Worm (Caenorhabditis elegans) whole organism, L2 larva: Measurements from ENCODE around the gene smr-1.

Source experiments
- C34F6.9 ChIP-seq: fragments of 150-350 bp; optimal IDR thresholded peaks from 2 replicates; lab custom pipeline; 2014; ENCODE audit warnings: missing biosample characterization, missing genetic modification characterization
- F13H6.1 ChIP-seq: sonication (generic microtip); optimal IDR thresholded peaks from 2 replicates; lab custom pipeline; 2016; ENCODE audit warnings: missing genetic modification characterization, missing compliant biosample characterization
- R02D3.7 ChIP-seq: fragments of 150-350 bp; optimal IDR thresholded peaks from 2 replicates; lab custom pipeline; 2014; ENCODE audit warnings: missing biosample characterization, missing genetic modification characterization
- Y55F3AM.14 ChIP-seq: fragments of 200-800 bp; sonication (Bioruptor generic); optimal IDR thresholded peaks from 2 replicates; lab custom pipeline; 2018; ENCODE audit warnings: mild to moderate bottlenecking, missing genetic modification characterization, missing compliant biosample characterization
- ZK546.5 ChIP-seq: sonication (generic microtip); optimal IDR thresholded peaks from 2 replicates; lab custom pipeline; 2017; ENCODE audit warnings: missing biosample characterization, missing genetic modification characterization
- alr-1 ChIP-seq: fragments of 150-350 bp; optimal IDR thresholded peaks from 2 replicates; lab custom pipeline; 2014; ENCODE audit warnings: missing biosample characterization, missing genetic modification characterization
- aly-2 ChIP-seq: fragments of 150-350 bp; optimal IDR thresholded peaks from 2 replicates; lab custom pipeline; 2014; ENCODE audit warnings: missing biosample characterization, missing genetic modification characterization
- ama-1 ChIP-seq: fragments of 150-350 bp; optimal IDR thresholded peaks from 2 replicates; lab custom pipeline; 2018; ENCODE audit warnings: inconsistent platforms
- blmp-1 ChIP-seq: sonication (generic microtip); optimal IDR thresholded peaks from 2 replicates; lab custom pipeline; 2017; ENCODE audit warnings: missing genetic modification characterization, mild to moderate bottlenecking, missing compliant biosample characterization, antibody characterized with exemption, moderate library complexity; ENCODE audit not compliant: insufficient read depth
- ceh-16 ChIP-seq: fragments of 150-350 bp; optimal IDR thresholded peaks from 2 replicates; lab custom pipeline; 2014; ENCODE audit warnings: missing biosample characterization, missing genetic modification characterization
- ceh-82 ChIP-seq: fragments of 150-350 bp; optimal IDR thresholded peaks from 2 replicates; lab custom pipeline; 2014; ENCODE audit warnings: missing biosample characterization, missing genetic modification characterization
- crh-2 ChIP-seq: sonication (generic microtip); optimal IDR thresholded peaks from 2 replicates; lab custom pipeline; 2017; ENCODE audit warnings: missing biosample characterization, missing genetic modification characterization
- dmd-4 ChIP-seq: sonication (generic microtip); optimal IDR thresholded peaks from 2 replicates; lab custom pipeline; 2017; ENCODE audit warnings: missing biosample characterization, missing genetic modification characterization
- egl-27 ChIP-seq: sonication (generic microtip); optimal IDR thresholded peaks from 3 replicates; lab custom pipeline; 2017; ENCODE audit warnings: missing biosample characterization, missing genetic modification reagents, missing genetic modification characterization
- elt-1 ChIP-seq: fragments of 150-350 bp; optimal IDR thresholded peaks from 2 replicates; lab custom pipeline; 2014; ENCODE audit warnings: missing biosample characterization, missing genetic modification characterization
- elt-3 ChIP-seq: sonication (generic microtip); optimal IDR thresholded peaks from 2 replicates; lab custom pipeline; 2017; ENCODE audit warnings: missing biosample characterization, missing genetic modification characterization
- fos-1 ChIP-seq: fragments of 150-350 bp; optimal IDR thresholded peaks from 2 replicates; lab custom pipeline; 2014; ENCODE audit warnings: missing biosample characterization, missing genetic modification characterization
- gmeb-1 ChIP-seq: fragments of 150-350 bp; optimal IDR thresholded peaks from 2 replicates; lab custom pipeline; 2014; ENCODE audit warnings: missing biosample characterization, missing genetic modification characterization
- lin-11 ChIP-seq: fragments of 150-350 bp; sonication (generic microtip); optimal IDR thresholded peaks from 2 replicates; lab custom pipeline; 2014; ENCODE audit warnings: missing biosample characterization, missing genetic modification characterization, inconsistent platforms, mixed read lengths
- lin-13 ChIP-seq: fragments of 150-350 bp; optimal IDR thresholded peaks from 2 replicates; lab custom pipeline; 2014; ENCODE audit warnings: missing biosample characterization, missing genetic modification reagents, missing genetic modification characterization
- lin-39 ChIP-seq: fragments of 150-350 bp; optimal IDR thresholded peaks from 2 replicates; lab custom pipeline; 2014; ENCODE audit warnings: missing biosample characterization, missing genetic modification reagents, missing genetic modification characterization
- lsy-2 ChIP-seq, 2 experiments: fragments of 150-350 bp in 1 of 2; sonication (generic microtip) in 1 of 2; optimal IDR thresholded peaks; 2 replicates each; lab custom pipeline; 2014 to 2017; ENCODE audit warnings: missing biosample characterization in 2 of 2, missing genetic modification characterization in 2 of 2
- mab-5 ChIP-seq: fragments of 150-350 bp; optimal IDR thresholded peaks from 2 replicates; lab custom pipeline; 2014; ENCODE audit warnings: missing biosample characterization, missing genetic modification characterization
- mbf-1 ChIP-seq: sonication (generic microtip); optimal IDR thresholded peaks from 2 replicates; lab custom pipeline; 2017; ENCODE audit warnings: missing biosample characterization, missing genetic modification characterization
- mdl-1 ChIP-seq, 2 experiments: fragments of 150-350 bp in 1 of 2; sonication (generic microtip) in 1 of 2; optimal IDR thresholded peaks; 2 replicates each; lab custom pipeline; 2017; ENCODE audit warnings: missing biosample characterization in 2 of 2, missing genetic modification characterization in 2 of 2
- nhr-10 ChIP-seq: sonication (generic microtip); optimal IDR thresholded peaks from 2 replicates; lab custom pipeline; 2017; ENCODE audit warnings: missing biosample characterization, missing genetic modification characterization
- nhr-11 ChIP-seq: fragments of 150-350 bp; optimal IDR thresholded peaks from 2 replicates; lab custom pipeline; 2014; ENCODE audit warnings: missing biosample characterization, missing genetic modification characterization
- nhr-12 ChIP-seq: fragments of 150-350 bp; optimal IDR thresholded peaks from 2 replicates; lab custom pipeline; 2014; ENCODE audit warnings: missing biosample characterization, missing genetic modification characterization
- nhr-129 ChIP-seq: fragments of 150-350 bp; optimal IDR thresholded peaks from 2 replicates; lab custom pipeline; 2014; ENCODE audit warnings: missing biosample characterization, missing genetic modification characterization
- nhr-21 ChIP-seq: fragments of 150-350 bp; optimal IDR thresholded peaks from 2 replicates; lab custom pipeline; 2014; ENCODE audit warnings: missing biosample characterization, missing genetic modification characterization
- nhr-23 ChIP-seq: fragments of 150-350 bp; optimal IDR thresholded peaks from 2 replicates; lab custom pipeline; 2014; ENCODE audit warnings: missing biosample characterization, missing genetic modification reagents, missing genetic modification characterization
- nhr-237 ChIP-seq: fragments of 150-350 bp; optimal IDR thresholded peaks from 2 replicates; lab custom pipeline; 2014; ENCODE audit warnings: missing biosample characterization, missing genetic modification characterization
- nhr-25 ChIP-seq: fragments of 150-350 bp; sonication (generic microtip); optimal IDR thresholded peaks from 3 replicates; lab custom pipeline; 2014; ENCODE audit warnings: missing biosample characterization, missing genetic modification characterization
- nhr-6 ChIP-seq: fragments of 150-350 bp; optimal IDR thresholded peaks from 2 replicates; lab custom pipeline; 2014; ENCODE audit warnings: missing biosample characterization, missing genetic modification characterization
- nhr-77 ChIP-seq: fragments of 150-350 bp; optimal IDR thresholded peaks from 2 replicates; lab custom pipeline; 2014; ENCODE audit warnings: missing biosample characterization, missing genetic modification characterization
- peb-1 ChIP-seq: fragments of 150-350 bp; optimal IDR thresholded peaks from 2 replicates; lab custom pipeline; 2014; ENCODE audit warnings: missing biosample characterization, missing genetic modification characterization
- sem-4 ChIP-seq: fragments of 150-350 bp; optimal IDR thresholded peaks from 2 replicates; lab custom pipeline; 2014; ENCODE audit warnings: missing biosample characterization, missing genetic modification reagents, missing genetic modification characterization
- skn-1 ChIP-seq: sonication (generic microtip); optimal IDR thresholded peaks from 2 replicates; lab custom pipeline; 2017; ENCODE audit warnings: missing biosample characterization, missing genetic modification characterization
- sma-3 ChIP-seq: sonication (generic microtip); optimal IDR thresholded peaks from 2 replicates; lab custom pipeline; 2016; ENCODE audit warnings: missing genetic modification reagents, missing genetic modification characterization, missing compliant biosample characterization
- sma-9 ChIP-seq, 2 experiments: fragments of 150-350 bp in 1 of 2; sonication (generic microtip) in 1 of 2; optimal IDR thresholded peaks; 2 replicates each; lab custom pipeline; 2014 to 2016; ENCODE audit warnings: missing genetic modification characterization in 2 of 2, mild to moderate bottlenecking in 1 of 2, missing biosample characterization in 1 of 2, missing compliant biosample characterization in 1 of 2, missing genetic modification reagents in 1 of 2, moderate library complexity in 1 of 2
- snpc-4 ChIP-seq: fragments of 150-350 bp; optimal IDR thresholded peaks from 2 replicates; lab custom pipeline; 2014; ENCODE audit warnings: missing biosample characterization, missing genetic modification characterization
- unc-39 ChIP-seq: fragments of 150-350 bp; optimal IDR thresholded peaks from 2 replicates; lab custom pipeline; 2014; ENCODE audit warnings: missing biosample characterization, missing genetic modification characterization
- unc-55 ChIP-seq: fragments of 150-350 bp; sonication (generic microtip); optimal IDR thresholded peaks from 3 replicates; lab custom pipeline; 2014; ENCODE audit warnings: missing biosample characterization, missing genetic modification reagents, missing genetic modification characterization
- unc-62 ChIP-seq: fragments of 150-350 bp; optimal IDR thresholded peaks from 2 replicates; lab custom pipeline; 2014; ENCODE audit warnings: missing biosample characterization, missing genetic modification reagents, missing genetic modification characterization
- zag-1 ChIP-seq: fragments of 150-350 bp; optimal IDR thresholded peaks from 2 replicates; lab custom pipeline; 2014; ENCODE audit warnings: missing biosample characterization, missing genetic modification characterization
- ztf-1 ChIP-seq: fragments of 200-800 bp; sonication (Bioruptor generic); conservative IDR thresholded peaks from 2 replicates; pipeline ENCODE4 v1.3.6; 2022; ENCODE audit warnings: missing genetic modification characterization, missing compliant biosample characterization
- ztf-11 ChIP-seq: sonication (generic microtip); optimal IDR thresholded peaks from 2 replicates; lab custom pipeline; 2017; ENCODE audit warnings: missing biosample characterization, missing genetic modification characterization
- ztf-4 ChIP-seq: fragments of 150-350 bp; optimal IDR thresholded peaks from 2 replicates; lab custom pipeline; 2014; ENCODE audit warnings: missing biosample characterization, missing genetic modification characterization

Gene smr-1

DNA sequence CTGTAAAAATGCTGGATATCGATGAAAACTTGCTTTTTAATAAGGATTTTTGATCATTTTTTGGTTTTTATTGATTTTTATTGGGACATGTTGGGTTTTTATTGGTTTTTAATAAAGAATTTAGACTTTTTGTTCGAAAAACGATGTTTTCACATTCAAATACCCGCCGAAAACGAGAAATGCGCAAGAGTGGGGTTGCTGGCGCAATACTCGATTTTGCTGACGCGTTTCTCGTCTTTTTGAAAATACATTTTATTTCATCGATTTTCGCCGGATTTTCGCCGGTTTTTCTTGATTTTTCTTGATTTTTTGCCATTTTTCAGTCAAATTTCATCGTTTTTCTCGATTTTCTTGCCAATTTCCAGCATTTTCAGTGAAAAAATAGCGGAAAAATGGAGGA, at the start of gene smr-1:
TSS of gene smr-1 (plus strand) at position 375 of the 400 bp plus-strand sequence.
- TF ChIP-seq nhr-23 (tag; lab: Kevin White, UChicago) (no peak), nhr-11 (tag; lab: Kevin White, UChicago) (no peak), egl-27 (tag; lab: Kevin White, UChicago) (peak; percentile 78), gmeb-1 (tag; lab: Kevin White, UChicago) (peak; percentile 98), dmd-4 (tag; lab: Kevin White, UChicago) (no peak), zag-1 (tag; lab: Kevin White, UChicago) (peak; percentile 28), nhr-25 (tag; lab: Kevin White, UChicago) (peak; percentile 84), ama-1 (lab: Kevin White, UChicago) (peak; percentile 72), sma-9 (GFP tag; optimal IDR thresholded peaks at IDR 0.05; lab: Kevin White, UChicago) (peak; percentile 87), sma-9 (tag; optimal IDR thresholded peaks at IDR 0.05; lab: Kevin White, UChicago) (no peak), R02D3.7 (peak; percentile 53), lin-39 (no peak), nhr-10 (tag; lab: Kevin White, UChicago) (no peak), nhr-237 (tag; lab: Kevin White, UChicago) (peak; percentile 25), F13H6.1 (tag; lab: Kevin White, UChicago) (peak; percentile 80), ztf-11 (tag; lab: Kevin White, UChicago) (no peak), elt-3 (no peak), nhr-21 (tag; lab: Kevin White, UChicago) (peak; percentile 58), peb-1 (tag; lab: Kevin White, UChicago) (no peak), elt-1 (tag; lab: Kevin White, UChicago) (no peak), unc-62 (GFP tag; lab: Kevin White, UChicago) (no peak), unc-39 (tag; lab: Kevin White, UChicago) (no peak), mbf-1 (tag; lab: Kevin White, UChicago) (no peak), ztf-1 (GFP tag; lab: Robert Waterston, UW) (no peak), nhr-77 (tag; lab: Kevin White, UChicago) (peak; percentile 52), unc-55 (peak; percentile 87), Y55F3AM.14 (GFP tag; lab: Kevin White, UChicago) (no peak), nhr-129 (peak; percentile 78), ceh-16 (no peak), snpc-4 (tag; lab: Kevin White, UChicago) (peak; percentile 49), nhr-6 (tag; lab: Kevin White, UChicago) (peak; percentile 54), mdl-1 (tag; optimal IDR thresholded peaks at IDR 0.05; lab: Kevin White, UChicago) (peak in 1 of 2 experiments; percentile 45), alr-1 (no peak), sem-4 (tag; lab: Kevin White, UChicago) (peak; percentile 49), sma-3 (GFP tag; lab: Kevin White, UChicago) (peak; percentile 78), lin-11 (tag; lab: Kevin White, UChicago) (peak; percentile 45), skn-1 (tag; lab: Kevin White, UChicago) (no peak), blmp-1 (tag; lab: Kevin White, UChicago) (peak; percentile 9), nhr-12 (tag; lab: Kevin White, UChicago) (no peak), crh-2 (tag; lab: Kevin White, UChicago) (peak; percentile 87), C34F6.9 (peak; percentile 88), aly-2 (tag; lab: Kevin White, UChicago) (no peak), lsy-2 (tag; optimal IDR thresholded peaks at IDR 0.05; lab: Kevin White, UChicago) (peak; percentile 92 to 93), ceh-82 (no peak), fos-1 (tag; lab: Kevin White, UChicago) (peak; percentile 58), lin-13 (peak; percentile 94), ztf-4 (peak; percentile 80), ZK546.5 (tag; lab: Kevin White, UChicago) (peak; percentile 13), mab-5 (peak; percentile 86)
